Worm (Caenorhabditis elegans) whole organism, young adult: Measurements from ENCODE around the gene spi-1.

ENCODE experiments used
- B0035.1 ChIP-seq: sonication (generic microtip); optimal IDR thresholded peaks from 2 replicates; lab custom pipeline; 2016; ENCODE audit warnings: missing genetic modification characterization, mild to moderate bottlenecking, missing compliant biosample characterization, missing genotype, missing genetic modification reagents
- B0336.3 ChIP-seq: fragments of 200-800 bp; sonication (Bioruptor generic); IDR thresholded peaks from 2 replicates; pipeline ENCODE4 v1.3.6; 2022; ENCODE audit warnings: missing genetic modification characterization, missing compliant biosample characterization
- D2030.7 ChIP-seq: fragments of 200-800 bp; sonication (Bioruptor generic); IDR thresholded peaks from 2 replicates; pipeline ENCODE4 v1.3.6; 2022; ENCODE audit warnings: missing genetic modification reagents, missing genetic modification characterization, missing compliant biosample characterization
- F33H1.4 ChIP-seq: fragments of 200-800 bp; sonication (Bioruptor generic); IDR thresholded peaks from 2 replicates; pipeline ENCODE4 v1.3.6; 2022; ENCODE audit warnings: missing genetic modification reagents, missing genetic modification characterization, missing compliant biosample characterization
- F49E8.2 ChIP-seq: sonication (generic microtip); optimal IDR thresholded peaks from 3 replicates; lab custom pipeline; 2017; ENCODE audit warnings: missing genetic modification characterization, mild to moderate bottlenecking, missing compliant biosample characterization, antibody characterized with exemption, moderate library complexity; ENCODE audit not compliant: insufficient read depth
- F55B11.4 ChIP-seq: sonication (generic microtip); optimal IDR thresholded peaks from 2 replicates; lab custom pipeline; 2016; ENCODE audit warnings: missing compliant biosample characterization, missing genetic modification characterization, borderline replicate concordance; ENCODE audit not compliant: insufficient read depth
- Y53F4B.3 ChIP-seq: fragments of 200-800 bp; sonication (Bioruptor generic); IDR thresholded peaks from 2 replicates; pipeline ENCODE4 v1.3.6; 2022; ENCODE audit warnings: missing genetic modification reagents, missing genetic modification characterization, missing compliant biosample characterization
- ZK185.1 ChIP-seq: sonication (generic microtip); optimal IDR thresholded peaks from 2 replicates; lab custom pipeline; 2016; ENCODE audit warnings: mild to moderate bottlenecking, missing genetic modification characterization, missing compliant biosample characterization; ENCODE audit not compliant: poor library complexity, severe bottlenecking
- attf-6 ChIP-seq: fragments of 200-800 bp; sonication (Bioruptor generic); IDR thresholded peaks from 2 replicates; pipeline ENCODE4 v1.3.6; 2022; ENCODE audit warnings: missing genetic modification reagents, missing genetic modification characterization, missing compliant biosample characterization
- ceh-91 ChIP-seq: fragments of 200-800 bp; sonication (Bioruptor generic); IDR thresholded peaks from 2 replicates; pipeline ENCODE4 v1.3.6; 2022; ENCODE audit warnings: missing genetic modification reagents, missing genetic modification characterization, missing compliant biosample characterization
- die-1 ChIP-seq: sonication (generic microtip); optimal IDR thresholded peaks from 2 replicates; lab custom pipeline; 2016; ENCODE audit warnings: missing genotype, mild to moderate bottlenecking, missing genetic modification characterization, missing compliant biosample characterization
- dpff-1 ChIP-seq: sonication (generic microtip); optimal IDR thresholded peaks from 2 replicates; lab custom pipeline; 2017; ENCODE audit warnings: mild to moderate bottlenecking, missing genetic modification characterization, missing compliant biosample characterization
- egl-18 ChIP-seq: fragments of 200-800 bp; sonication (Bioruptor generic); IDR thresholded peaks from 2 replicates; pipeline ENCODE4 v1.3.6; 2022; ENCODE audit warnings: missing genetic modification reagents, missing genetic modification characterization, missing compliant biosample characterization
- ets-4 ChIP-seq: fragments of 200-800 bp; sonication (Bioruptor generic); optimal IDR thresholded peaks from 2 replicates; lab custom pipeline; 2018; ENCODE audit warnings: mild to moderate bottlenecking, missing genetic modification characterization, missing compliant biosample characterization
- hlh-26 ChIP-seq: fragments of 200-800 bp; sonication (Bioruptor generic); conservative IDR thresholded peaks from 2 replicates; pipeline ENCODE4 v1.3.6; 2022; ENCODE audit warnings: missing genetic modification reagents, missing genetic modification characterization, missing compliant biosample characterization
- hmg-20 ChIP-seq: fragments of 200-800 bp; sonication (Bioruptor generic); IDR thresholded peaks from 2 replicates; pipeline ENCODE4 v1.3.6; 2022; ENCODE audit warnings: missing genetic modification reagents, missing genetic modification characterization, missing compliant biosample characterization
- hrde-1 ChIP-seq: sonication (generic microtip); optimal IDR thresholded peaks from 2 replicates; lab custom pipeline; 2016; ENCODE audit warnings: missing genetic modification characterization, mild to moderate bottlenecking, missing compliant biosample characterization, moderate library complexity, missing genotype, missing genetic modification reagents, borderline replicate concordance
- hsf-1 ChIP-seq: fragments of 200-800 bp; sonication (Bioruptor generic); IDR thresholded peaks from 2 replicates; pipeline ENCODE4 v1.3.6; 2022; ENCODE audit warnings: missing genetic modification reagents, missing genetic modification characterization, missing compliant biosample characterization
- let-607 ChIP-seq, 2 experiments: fragments of 200-800 bp in 1 of 2; sonication (Bioruptor generic) in 1 of 2; sonication (generic microtip) in 1 of 2; optimal IDR thresholded peaks; 2 replicates each; lab custom pipeline; 2016 to 2018; ENCODE audit warnings: mild to moderate bottlenecking in 2 of 2, missing compliant biosample characterization in 2 of 2, missing genetic modification characterization in 2 of 2, moderate library complexity in 2 of 2, missing genotype in 1 of 2
- madf-10 ChIP-seq: sonication (generic microtip); optimal IDR thresholded peaks from 2 replicates; lab custom pipeline; 2016; ENCODE audit warnings: mild to moderate bottlenecking, missing genetic modification characterization, missing compliant biosample characterization
- madf-6 ChIP-seq: fragments of 200-800 bp; sonication (Bioruptor generic); IDR thresholded peaks from 2 replicates; pipeline ENCODE4 v1.3.6; 2022; ENCODE audit warnings: missing genetic modification reagents, missing genetic modification characterization, missing compliant biosample characterization
- mel-28 ChIP-seq: sonication (generic microtip); optimal IDR thresholded peaks from 2 replicates; lab custom pipeline; 2016; ENCODE audit warnings: borderline replicate concordance, mild to moderate bottlenecking, missing genetic modification characterization, missing compliant biosample characterization
- nfya-2 ChIP-seq: fragments of 200-800 bp; sonication (Bioruptor generic); IDR thresholded peaks from 2 replicates; pipeline ENCODE4 v1.3.6; 2022; ENCODE audit warnings: missing genetic modification reagents, missing genetic modification characterization, missing compliant biosample characterization
- nfyb-1 ChIP-seq: fragments of 200-800 bp; sonication (Bioruptor generic); IDR thresholded peaks from 2 replicates; pipeline ENCODE4 v1.3.6; 2022; ENCODE audit warnings: missing genetic modification reagents, missing genetic modification characterization, missing compliant biosample characterization
- nhr-120 ChIP-seq: fragments of 200-800 bp; sonication (Bioruptor generic); IDR thresholded peaks from 2 replicates; pipeline ENCODE4 v1.3.6; 2022; ENCODE audit warnings: missing genetic modification characterization, missing compliant biosample characterization
- nhr-27 ChIP-seq: fragments of 200-800 bp; sonication (Bioruptor generic); optimal IDR thresholded peaks from 2 replicates; lab custom pipeline; 2018; ENCODE audit warnings: mild to moderate bottlenecking, missing genetic modification characterization, moderate library complexity, missing compliant biosample characterization
- pbrm-1 ChIP-seq: fragments of 200-800 bp; sonication (Bioruptor generic); IDR thresholded peaks from 2 replicates; pipeline ENCODE4 v1.3.6; 2022; ENCODE audit warnings: missing genetic modification reagents, missing genetic modification characterization, missing compliant biosample characterization
- rcor-1 ChIP-seq: fragments of 200-800 bp; sonication (Bioruptor generic); IDR thresholded peaks from 2 replicates; pipeline ENCODE4 v1.3.6; 2022; ENCODE audit warnings: missing genetic modification reagents, missing genetic modification characterization, missing compliant biosample characterization
- rec-8 ChIP-seq, 2 experiments: sonication (generic microtip); optimal IDR thresholded peaks; 2 replicates each; lab custom pipeline; 2016; ENCODE audit warnings: mild to moderate bottlenecking in 2 of 2, missing genetic modification characterization in 2 of 2, missing genetic modification reagents in 2 of 2, missing genotype in 2 of 2, missing biosample characterization in 1 of 2, missing compliant biosample characterization in 1 of 2, moderate library complexity in 1 of 2
- sea-2 ChIP-seq: fragments of 200-800 bp; sonication (Bioruptor generic); IDR thresholded peaks from 2 replicates; pipeline ENCODE4 v1.3.6; 2022; ENCODE audit warnings: missing genetic modification characterization, missing compliant biosample characterization
- snpc-4 ChIP-seq, 5 experiments: fragments of 150-350 bp in 1 of 5; sonication (generic microtip) in 4 of 5; optimal IDR thresholded peaks; 2 replicates each; lab custom pipeline; 2014 to 2018; ENCODE audit warnings: missing genetic modification characterization in 5 of 5, missing biosample characterization in 3 of 5, antibody characterized with exemption in 2 of 5, mild to moderate bottlenecking in 2 of 5, missing compliant biosample characterization in 2 of 5, missing genotype in 2 of 5, moderate library complexity in 2 of 5, missing genetic modification reagents in 1 of 5
- somi-1 ChIP-seq: fragments of 200-800 bp; sonication (Bioruptor generic); optimal IDR thresholded peaks from 2 replicates; lab custom pipeline; 2018; ENCODE audit warnings: mild to moderate bottlenecking, missing genetic modification characterization, missing compliant biosample characterization
- sptf-2 ChIP-seq: fragments of 200-800 bp; sonication (Bioruptor generic); optimal IDR thresholded peaks from 2 replicates; lab custom pipeline; 2018; ENCODE audit warnings: mild to moderate bottlenecking, missing genetic modification characterization, missing compliant biosample characterization
- tbx-9 ChIP-seq: sonication (generic microtip); optimal IDR thresholded peaks from 2 replicates; lab custom pipeline; 2016; ENCODE audit warnings: borderline replicate concordance, missing genetic modification characterization, inconsistent platforms, missing compliant biosample characterization
- tlf-1 ChIP-seq: fragments of 200-800 bp; sonication (Bioruptor generic); optimal IDR thresholded peaks from 2 replicates; lab custom pipeline; 2018; ENCODE audit warnings: mild to moderate bottlenecking, missing genetic modification characterization, missing compliant biosample characterization
- zfh-2 ChIP-seq: fragments of 200-800 bp; sonication (Bioruptor generic); conservative IDR thresholded peaks from 2 replicates; pipeline ENCODE4 v1.3.6; 2022; ENCODE audit warnings: missing genetic modification reagents, missing genetic modification characterization, missing compliant biosample characterization
- ztf-3 ChIP-seq: fragments of 200-800 bp; sonication (Bioruptor generic); optimal IDR thresholded peaks from 2 replicates; lab custom pipeline; 2018; ENCODE audit warnings: mild to moderate bottlenecking, missing genetic modification characterization, missing compliant biosample characterization

Gene spi-1

DNA sequence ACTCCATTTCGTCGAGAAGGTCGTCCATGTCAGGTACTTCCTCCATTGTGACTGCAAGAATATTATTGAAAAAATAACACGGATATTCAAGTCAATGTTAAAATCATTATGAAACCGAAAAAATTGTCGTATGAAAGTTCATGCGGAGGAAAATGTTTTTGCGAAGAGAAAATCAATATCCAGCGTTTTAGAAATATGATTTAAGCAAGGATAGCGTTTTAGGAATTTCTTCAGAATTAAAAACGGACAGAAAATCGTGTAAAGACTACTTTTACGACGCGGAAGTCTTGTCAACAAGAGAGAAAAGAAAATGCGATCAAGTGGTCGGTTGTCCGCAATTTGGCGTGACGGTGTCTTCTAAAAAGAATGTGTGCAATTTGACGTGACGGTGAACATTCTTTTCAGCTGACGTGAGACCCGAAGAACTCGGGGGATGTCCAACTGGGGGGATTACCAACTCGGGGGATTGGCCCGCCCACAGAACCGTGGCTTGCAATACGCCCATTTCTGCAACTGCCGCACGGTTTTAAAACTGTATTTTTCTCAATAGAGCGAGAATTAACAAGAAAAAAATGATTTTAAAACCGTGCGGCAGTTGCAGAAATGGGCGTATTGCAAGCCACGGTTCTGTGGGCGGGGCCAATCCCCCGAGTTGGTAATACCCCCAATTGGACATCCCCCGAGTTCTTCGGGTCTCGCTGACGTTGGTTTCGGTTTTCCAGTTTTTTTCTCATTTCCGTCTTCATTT is 17.4 kb upstream of the spi-1 start, which contains the start of the genes aka-1 and ubc-6 (continued):
- no peak for TF ChIP-seq nfya-2
- TF ChIP-seq F33H1.4 (GFP tag; lab: Robert Waterston, UW), result peak; percentile 80
- peak; percentile 81; the same call in 1 of the 2 replicates for TF ChIP-seq egl-18 (GFP tag; lab: Robert Waterston, UW)
- TF ChIP-seq pbrm-1 (GFP tag; lab: Robert Waterston, UW), result peak; percentile 97
- TF ChIP-seq sptf-2, result no peak
- 0 out of 2 replicates have a peak, but pooled peaks have one; percentile 34 for TF ChIP-seq sea-2 (GFP tag; lab: Robert Waterston, UW)
- TF ChIP-seq snpc-4 (GFP tag; optimal IDR thresholded peaks at IDR 0.05; lab: Kevin White, UChicago), result peak; percentile 54
- peak; percentile 36 to 84 (median 70) for TF ChIP-seq snpc-4 (tag; optimal IDR thresholded peaks at IDR 0.05; lab: Kevin White, UChicago)
- peak; percentile 89 for TF ChIP-seq tlf-1
- no peak for TF ChIP-seq dpff-1 (tag; lab: Kevin White, UChicago)
- TF ChIP-seq ceh-91, result peak; percentile 93
- peak; percentile 65 for TF ChIP-seq Y53F4B.3 (GFP tag; lab: Robert Waterston, UW)
- peak; percentile 76 for TF ChIP-seq attf-6 (GFP tag; lab: Robert Waterston, UW)
- peak; percentile 93 for TF ChIP-seq rcor-1
- TF ChIP-seq hsf-1 (GFP tag; lab: Robert Waterston, UW), result peak; percentile 85
- TF ChIP-seq B0336.3 (GFP tag; lab: Robert Waterston, UW), result peak; percentile 91
- no peak for TF ChIP-seq F55B11.4
- TF ChIP-seq hrde-1 (tag; lab: Kevin White, UChicago), result peak; percentile 48
- no peak for TF ChIP-seq ets-4 (GFP tag; lab: Kevin White, UChicago)
- TF ChIP-seq ZK185.1 (tag; lab: Kevin White, UChicago), result peak; percentile 77
- TF ChIP-seq somi-1 (GFP tag; lab: Kevin White, UChicago), result peak; percentile 48
- no peak for TF ChIP-seq rec-8 (tag; optimal IDR thresholded peaks at IDR 0.05; lab: Kevin White, UChicago)
- TF ChIP-seq die-1 (tag; lab: Kevin White, UChicago), result peak; percentile 33
- peak; percentile 71 for TF ChIP-seq B0035.1
- peak; percentile 15 for TF ChIP-seq nhr-27 (tag; lab: Kevin White, UChicago)
- TF ChIP-seq ztf-3 (GFP tag; lab: Kevin White, UChicago), result peak; percentile 51
- TF ChIP-seq F49E8.2 (tag; lab: Kevin White, UChicago), result peak; percentile 74
- TF ChIP-seq nhr-120, result no peak
- no peak for TF ChIP-seq tbx-9 (tag; lab: Kevin White, UChicago)
- TF ChIP-seq nfyb-1 (GFP tag; lab: Robert Waterston, UW), result peak; percentile 96
- TF ChIP-seq zfh-2 (GFP tag; lab: Robert Waterston, UW), result peak; percentile 95
- peak; percentile 98 for TF ChIP-seq D2030.7
- TF ChIP-seq, all 124 proteins: peak for 96

DNA sequence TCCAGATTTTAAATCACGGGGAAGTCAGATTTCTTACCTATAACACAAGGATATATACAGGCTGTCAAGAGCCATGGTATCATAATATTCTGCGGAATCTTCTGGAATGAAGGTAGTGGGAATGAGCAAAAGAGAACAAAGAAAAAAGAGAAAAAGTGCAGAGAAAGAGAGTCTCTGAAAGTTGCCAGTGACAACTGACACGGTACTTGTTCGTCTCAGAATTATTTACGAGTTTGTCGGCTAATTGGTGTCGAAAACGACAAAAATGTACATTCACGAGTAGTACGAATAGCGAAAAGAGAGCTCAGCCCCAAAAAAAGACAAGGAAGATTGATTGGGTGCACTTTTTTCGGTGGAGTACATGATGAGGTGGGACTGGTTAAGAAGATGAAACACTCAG is 13.0 kb upstream of the spi-1 start, which contains the start of gene cah-2:
Gene cah-2 (minus strand): TSS at position 101 of the 400 bp plus-strand sequence.
- TF ChIP-seq madf-10 (no peak), B0336.3 (GFP tag; lab: Robert Waterston, UW) (no peak), F55B11.4 (no peak), let-607 (tag; optimal IDR thresholded peaks at IDR 0.05; lab: Kevin White, UChicago) (no peak), hmg-20 (GFP tag; lab: Robert Waterston, UW) (no peak), hlh-26 (GFP tag; lab: Robert Waterston, UW) (no peak), madf-6 (GFP tag; lab: Robert Waterston, UW) (no peak), mel-28 (tag; lab: Kevin White, UChicago) (no peak), ceh-91 (no peak), tbx-9 (tag; lab: Kevin White, UChicago) (no peak)
